Fruit fly (Drosophila melanogaster): ENCODE results near the gene CG3457.

CG3457 gene

dm6 chrX:2187520-2187919 is at the start of gene CG3457:
CG3457 (plus strand) TSS chrX:2187820.
- no peak for TF ChIP-seq CTCF (optimal IDR thresholded peaks at IDR 0.05)

dm6 chrX:2138342-2138416 is 49.4 kb upstream of the CG3457 start, which contains the start of gene ph-p:
ph-p (minus strand) TSS chrX:2138371.
- no peak for TF ChIP-seq CG8478 (optimal IDR thresholded peaks at IDR 0.05)
- TF ChIP-seq CTCF (optimal IDR thresholded peaks at IDR 0.05): no peak

- TF ChIP-seq CG8478 (optimal IDR thresholded peaks at IDR 0.05) (no peak), CTCF (optimal IDR thresholded peaks at IDR 0.05) (no peak)
Measured at dm6 chrX:2138417-2138816, 49.2 kb upstream of the CG3457 start.

dm6 chrX:2139610-2140009 is 48.0 kb upstream of the CG3457 start:
- TF ChIP-seq CTCF (optimal IDR thresholded peaks at IDR 0.05) (no peak), CG8478 (optimal IDR thresholded peaks at IDR 0.05) (no peak)

- TF ChIP-seq CTCF (optimal IDR thresholded peaks at IDR 0.05) (no peak), CG8478 (optimal IDR thresholded peaks at IDR 0.05) (no peak)
Measured at dm6 chrX:2140487-2140886, 47.1 kb upstream of the CG3457 start.

dm6 chrX:2141159-2141853 is 46.3 kb upstream of the CG3457 start, which contains the start of gene D2hgdh:
D2hgdh (plus strand) TSS chrX:2141489.
- no peak for TF ChIP-seq CTCF (optimal IDR thresholded peaks at IDR 0.05)
- TF ChIP-seq CG8478 (optimal IDR thresholded peaks at IDR 0.05): no peak

- TF ChIP-seq CTCF (optimal IDR thresholded peaks at IDR 0.05) (no peak), CG8478 (optimal IDR thresholded peaks at IDR 0.05) (no peak)
Measured at dm6 chrX:2141854-2142216, 45.8 kb upstream of the CG3457 start.

dm6 chrX:2142275-2142934 is 45.2 kb upstream of the CG3457 start:
- TF ChIP-seq CTCF (optimal IDR thresholded peaks at IDR 0.05): no peak
- TF ChIP-seq CG8478 (optimal IDR thresholded peaks at IDR 0.05): no peak

dm6 chrX:2142935-2143312 is 44.7 kb upstream of the CG3457 start:
- no peak for TF ChIP-seq CG8478 (optimal IDR thresholded peaks at IDR 0.05)
- no peak for TF ChIP-seq CTCF (optimal IDR thresholded peaks at IDR 0.05)

dm6 chrX:2145114-2145513 is 42.5 kb upstream of the CG3457 start, which contains the start of gene Pgd:
Pgd (plus strand) TSS chrX:2145136.
- TF ChIP-seq CTCF (optimal IDR thresholded peaks at IDR 0.05): no peak
- TF ChIP-seq CG8478 (optimal IDR thresholded peaks at IDR 0.05): no peak

dm6 chrX:2145690-2146470 is 41.7 kb upstream of the CG3457 start:
- TF ChIP-seq CTCF (optimal IDR thresholded peaks at IDR 0.05) (no peak), CG8478 (optimal IDR thresholded peaks at IDR 0.05) (no peak)

dm6 chrX:2146574-2146973 is 41.0 kb upstream of the CG3457 start:
- no peak for TF ChIP-seq CG8478 (optimal IDR thresholded peaks at IDR 0.05)
- no peak for TF ChIP-seq CTCF (optimal IDR thresholded peaks at IDR 0.05)

- TF ChIP-seq CG8478 (optimal IDR thresholded peaks at IDR 0.05) (no peak), CTCF (optimal IDR thresholded peaks at IDR 0.05) (no peak)
Measured at dm6 chrX:2147475-2147874, 40.1 kb upstream of the CG3457 start.

dm6 chrX:2148671-2149070 is 38.9 kb upstream of the CG3457 start:
- TF ChIP-seq CG8478 (optimal IDR thresholded peaks at IDR 0.05) (no peak), CTCF (optimal IDR thresholded peaks at IDR 0.05) (no peak)

dm6 chrX:2149478-2149877 is 38.1 kb upstream of the CG3457 start, which contains the start of gene bcn92:
bcn92 (minus strand) TSS chrX:2149647.
- TF ChIP-seq CG8478 (optimal IDR thresholded peaks at IDR 0.05) (no peak), CTCF (optimal IDR thresholded peaks at IDR 0.05) (peak in 1 of 2 experiments; percentile 15)

dm6 chrX:2155868-2156267 is 31.8 kb upstream of the CG3457 start:
- no peak for TF ChIP-seq CG8478 (optimal IDR thresholded peaks at IDR 0.05)
- peak; percentile 11 to 42 for TF ChIP-seq CTCF (optimal IDR thresholded peaks at IDR 0.05)
